Worm (Caenorhabditis elegans) whole organism, L3 larva: ENCODE results near the gene egl-38.
A peak's percentile ranks its signal among the peaks of the same experiment; 100 is the strongest.

Experiments used
- R02D3.7 ChIP-seq: fragments of 150-350 bp; optimal IDR thresholded peaks from 2 replicates; lab custom pipeline; 2014; ENCODE audit warnings: missing biosample characterization, missing genetic modification characterization
- ZK546.5 ChIP-seq: sonication (generic microtip); optimal IDR thresholded peaks from 2 replicates; lab custom pipeline; 2017; ENCODE audit warnings: missing biosample characterization, missing genetic modification characterization
- aly-2 ChIP-seq: fragments of 150-350 bp; optimal IDR thresholded peaks from 2 replicates; lab custom pipeline; 2014; ENCODE audit warnings: missing biosample characterization, missing genetic modification characterization
- ceh-16 ChIP-seq: sonication (generic microtip); optimal IDR thresholded peaks from 2 replicates; lab custom pipeline; 2017; ENCODE audit warnings: missing biosample characterization, missing genetic modification characterization
- ceh-28 ChIP-seq: fragments of 150-350 bp; optimal IDR thresholded peaks from 2 replicates; lab custom pipeline; 2014; ENCODE audit warnings: missing biosample characterization, missing genetic modification reagents, missing genetic modification characterization
- ceh-82 ChIP-seq: fragments of 150-350 bp; optimal IDR thresholded peaks from 2 replicates; lab custom pipeline; 2014; ENCODE audit warnings: missing biosample characterization, missing genetic modification characterization
- daf-12 ChIP-seq: fragments of 150-350 bp; optimal IDR thresholded peaks from 2 replicates; lab custom pipeline; 2014; ENCODE audit warnings: missing biosample characterization, missing genetic modification reagents, missing genetic modification characterization
- egl-27 ChIP-seq: sonication (generic microtip); optimal IDR thresholded peaks from 4 replicates; lab custom pipeline; 2017; ENCODE audit warnings: missing biosample characterization, missing genetic modification reagents, missing genetic modification characterization
- egl-5 ChIP-seq: fragments of 150-350 bp; optimal IDR thresholded peaks from 2 replicates; lab custom pipeline; 2017; ENCODE audit warnings: missing biosample characterization, missing genetic modification reagents, missing genetic modification characterization, inconsistent platforms
- elt-2 ChIP-seq: sonication (generic microtip); optimal IDR thresholded peaks from 2 replicates; lab custom pipeline; 2016; ENCODE audit warnings: missing genetic modification reagents, mild to moderate bottlenecking, missing genetic modification characterization, missing compliant biosample characterization
- elt-3 ChIP-seq, 3 experiments: fragments of 150-350 bp in 1 of 3; sonication (generic microtip) in 2 of 3; optimal IDR thresholded peaks; 2 replicates in 2 of 3; 4 replicates in 1 of 3; lab custom pipeline; 2014 to 2017; ENCODE audit warnings: missing biosample characterization in 3 of 3, missing genetic modification characterization in 3 of 3
- eor-1 ChIP-seq, 2 experiments: fragments of 150-350 bp; optimal IDR thresholded peaks; 2 replicates each; lab custom pipeline; 2014 to 2018; ENCODE audit warnings: missing biosample characterization in 2 of 2, missing genetic modification characterization in 2 of 2
- fkh-10 ChIP-seq: sonication (generic microtip); optimal IDR thresholded peaks from 2 replicates; lab custom pipeline; 2017; ENCODE audit warnings: missing biosample characterization, missing genetic modification reagents, missing genetic modification characterization
- fkh-2 ChIP-seq: fragments of 150-350 bp; optimal IDR thresholded peaks from 2 replicates; lab custom pipeline; 2014; ENCODE audit warnings: missing biosample characterization, missing genetic modification reagents, missing genetic modification characterization
- fos-1 ChIP-seq: fragments of 150-350 bp; optimal IDR thresholded peaks from 2 replicates; lab custom pipeline; 2014; ENCODE audit warnings: missing biosample characterization, missing genetic modification characterization
- hmg-11 ChIP-seq: sonication (generic microtip); optimal IDR thresholded peaks from 2 replicates; lab custom pipeline; 2016; ENCODE audit warnings: missing genetic modification characterization, missing compliant biosample characterization
- jun-1 ChIP-seq: fragments of 150-350 bp; optimal IDR thresholded peaks from 2 replicates; lab custom pipeline; 2014; ENCODE audit warnings: missing biosample characterization, missing genetic modification reagents, missing genetic modification characterization
- lin-15B ChIP-seq: fragments of 150-350 bp; optimal IDR thresholded peaks from 2 replicates; lab custom pipeline; 2014; ENCODE audit warnings: missing biosample characterization, missing genetic modification characterization
- lin-39 ChIP-seq: fragments of 150-350 bp; optimal IDR thresholded peaks from 2 replicates; lab custom pipeline; 2018; ENCODE audit warnings: missing biosample characterization, missing genetic modification reagents, missing genetic modification characterization
- mdl-1 ChIP-seq: fragments of 150-350 bp; optimal IDR thresholded peaks from 2 replicates; lab custom pipeline; 2014; ENCODE audit warnings: missing biosample characterization, missing genetic modification characterization
- nfya-1 ChIP-seq: sonication (generic microtip); optimal IDR thresholded peaks from 2 replicates; lab custom pipeline; 2017; ENCODE audit warnings: missing genetic modification characterization, mild to moderate bottlenecking, missing compliant biosample characterization, antibody characterized with exemption, moderate library complexity; ENCODE audit not compliant: insufficient read depth
- nhr-11 ChIP-seq: fragments of 150-350 bp; optimal IDR thresholded peaks from 2 replicates; lab custom pipeline; 2014; ENCODE audit warnings: missing biosample characterization, missing genetic modification characterization
- nhr-12 ChIP-seq: fragments of 150-350 bp; optimal IDR thresholded peaks from 2 replicates; lab custom pipeline; 2014; ENCODE audit warnings: missing biosample characterization, missing genetic modification characterization
- nhr-23 ChIP-seq: fragments of 150-350 bp; optimal IDR thresholded peaks from 2 replicates; lab custom pipeline; 2014; ENCODE audit warnings: missing biosample characterization, missing genetic modification reagents, missing genetic modification characterization
- nhr-237 ChIP-seq: fragments of 150-350 bp; optimal IDR thresholded peaks from 2 replicates; lab custom pipeline; 2014; ENCODE audit warnings: missing biosample characterization, missing genetic modification characterization
- nhr-25 ChIP-seq: sonication (generic microtip); optimal IDR thresholded peaks from 2 replicates; lab custom pipeline; 2017; ENCODE audit warnings: missing biosample characterization, missing genetic modification characterization
- nhr-28 ChIP-seq: fragments of 150-350 bp; optimal IDR thresholded peaks from 2 replicates; lab custom pipeline; 2014; ENCODE audit warnings: missing biosample characterization, missing genetic modification characterization
- nhr-67 ChIP-seq: fragments of 150-350 bp; optimal IDR thresholded peaks from 2 replicates; lab custom pipeline; 2014; ENCODE audit warnings: missing biosample characterization, missing genetic modification characterization
- nhr-76 ChIP-seq: fragments of 150-350 bp; sonication (generic microtip); optimal IDR thresholded peaks from 5 replicates; lab custom pipeline; 2014; ENCODE audit warnings: missing biosample characterization, missing genetic modification characterization
- nhr-77 ChIP-seq: fragments of 150-350 bp; optimal IDR thresholded peaks from 2 replicates; lab custom pipeline; 2014; ENCODE audit warnings: missing biosample characterization, missing genetic modification characterization
- pha-4 ChIP-seq: fragments of 150-350 bp; optimal IDR thresholded peaks from 2 replicates; lab custom pipeline; 2014; ENCODE audit warnings: missing biosample characterization, missing genetic modification reagents, missing genetic modification characterization
- pqm-1 ChIP-seq: fragments of 150-350 bp; optimal IDR thresholded peaks from 2 replicates; lab custom pipeline; 2017; ENCODE audit warnings: missing biosample characterization, missing genetic modification characterization, inconsistent platforms
- sea-2 ChIP-seq: fragments of 150-350 bp; sonication (generic microtip); optimal IDR thresholded peaks from 4 replicates; lab custom pipeline; 2014; ENCODE audit warnings: missing biosample characterization, missing genetic modification reagents, missing genetic modification characterization
- skn-1 ChIP-seq: fragments of 150-350 bp; optimal IDR thresholded peaks from 2 replicates; lab custom pipeline; 2014; ENCODE audit warnings: missing biosample characterization, missing genetic modification characterization
- snpc-4 ChIP-seq: fragments of 150-350 bp; optimal IDR thresholded peaks from 2 replicates; lab custom pipeline; 2014; ENCODE audit warnings: missing biosample characterization, missing genetic modification characterization
- tbx-2 ChIP-seq: sonication (generic microtip); optimal IDR thresholded peaks from 2 replicates; lab custom pipeline; 2016; ENCODE audit warnings: mild to moderate bottlenecking, missing genetic modification characterization, missing compliant biosample characterization
- unc-39 ChIP-seq: sonication (generic microtip); optimal IDR thresholded peaks from 4 replicates; lab custom pipeline; 2017; ENCODE audit warnings: missing biosample characterization, missing genetic modification characterization
- unc-62 ChIP-seq: fragments of 150-350 bp; sonication (generic microtip); optimal IDR thresholded peaks from 4 replicates; lab custom pipeline; 2014; ENCODE audit warnings: missing biosample characterization, missing genetic modification reagents, missing genetic modification characterization
- zag-1 ChIP-seq: fragments of 150-350 bp; optimal IDR thresholded peaks from 2 replicates; lab custom pipeline; 2014; ENCODE audit warnings: missing biosample characterization, missing genetic modification characterization
- ztf-11 ChIP-seq: fragments of 150-350 bp; optimal IDR thresholded peaks from 2 replicates; lab custom pipeline; 2014; ENCODE audit warnings: missing biosample characterization, missing genetic modification characterization
- ztf-4 ChIP-seq: fragments of 150-350 bp; optimal IDR thresholded peaks from 2 replicates; lab custom pipeline; 2014; ENCODE audit warnings: missing biosample characterization, missing genetic modification characterization

The egl-38 gene

ce11 chrIV:10059175-10059574 is 51.1 kb downstream of the egl-38 start:
- TF ChIP-seq hmg-11 (tag; lab: Kevin White, UChicago), result no peak
- TF ChIP-seq ceh-16 (tag; lab: Kevin White, UChicago), result no peak
- no peak for TF ChIP-seq mdl-1
- TF ChIP-seq nhr-11 (tag; lab: Kevin White, UChicago), result no peak
- peak; percentile 42 for TF ChIP-seq pha-4
- TF ChIP-seq sea-2, result no peak
- TF ChIP-seq jun-1 (tag; lab: Kevin White, UChicago), result peak; percentile 46
- no peak for TF ChIP-seq lin-15B (tag; lab: Kevin White, UChicago)
- no peak for TF ChIP-seq ceh-82 (tag; lab: Kevin White, UChicago)
- no peak for TF ChIP-seq nhr-28 (tag; lab: Kevin White, UChicago)
- TF ChIP-seq ZK546.5 (tag; lab: Kevin White, UChicago), result no peak
- TF ChIP-seq nhr-25 (tag; lab: Kevin White, UChicago), result no peak
- TF ChIP-seq nhr-237 (tag; lab: Kevin White, UChicago), result no peak
- no peak for TF ChIP-seq R02D3.7 (tag; lab: Kevin White, UChicago)
- no peak for TF ChIP-seq elt-3 (tag; optimal IDR thresholded peaks at IDR 0.05; lab: Kevin White, UChicago)
- no peak for TF ChIP-seq aly-2 (tag; lab: Kevin White, UChicago)
- TF ChIP-seq unc-39, result no peak
- no peak for TF ChIP-seq ceh-28
- TF ChIP-seq pqm-1 (tag; lab: Kevin White, UChicago), result peak; percentile 99
- TF ChIP-seq zag-1 (tag; lab: Kevin White, UChicago), result no peak
- TF ChIP-seq fkh-10 (GFP tag; lab: Kevin White, UChicago), result no peak
- TF ChIP-seq fkh-2, result no peak
- no peak for TF ChIP-seq eor-1 (tag; optimal IDR thresholded peaks at IDR 0.05; lab: Kevin White, UChicago)
- no peak for TF ChIP-seq nhr-77 (tag; lab: Kevin White, UChicago)
- no peak for TF ChIP-seq nhr-76 (tag; lab: Kevin White, UChicago)
- TF ChIP-seq snpc-4 (tag; lab: Kevin White, UChicago), result no peak
- peak; percentile 52 for TF ChIP-seq fos-1 (tag; lab: Kevin White, UChicago)
- no peak for TF ChIP-seq nhr-23 (tag; lab: Kevin White, UChicago)
- no peak for TF ChIP-seq ztf-11 (tag; lab: Kevin White, UChicago)
- TF ChIP-seq unc-62 (GFP tag; lab: Kevin White, UChicago), result no peak
- no peak for TF ChIP-seq lin-39 (tag; lab: Kevin White, UChicago)
- no peak for TF ChIP-seq nhr-12
- TF ChIP-seq nfya-1 (tag; lab: Kevin White, UChicago), result no peak
- no peak for TF ChIP-seq ztf-4 (tag; lab: Kevin White, UChicago)
- TF ChIP-seq egl-27 (tag; lab: Kevin White, UChicago), result no peak
- TF ChIP-seq nhr-67, result no peak
- TF ChIP-seq daf-12 (tag; lab: Kevin White, UChicago), result no peak
- no peak for TF ChIP-seq tbx-2 (tag; lab: Kevin White, UChicago)
- no peak for TF ChIP-seq egl-5 (tag; lab: Kevin White, UChicago)
- TF ChIP-seq skn-1 (tag; lab: Kevin White, UChicago), result no peak
- TF ChIP-seq elt-2 (tag; lab: Kevin White, UChicago), result peak; percentile 99
